Fruit fly (Drosophila melanogaster) whole organism, embryonic: ENCODE results near the gene Trl.

Experiments used
- Blimp-1 ChIP-seq: fragments of 200-800 bp; sonication (Bioruptor generic); optimal IDR thresholded peaks from 3 replicates; lab custom pipeline; 2018; ENCODE audit warnings: missing biosample characterization, missing genetic modification characterization, mild to moderate bottlenecking, moderate library complexity, missing genetic modification reagents
- C15 ChIP-seq: fragments of 200-800 bp; sonication (Bioruptor generic); IDR thresholded peaks from 3 replicates; pipeline ENCODE4 v1.3.6; 2022; ENCODE audit warnings: missing biosample characterization, missing genetic modification characterization
- CG10321 ChIP-seq: fragments of 200-800 bp; sonication (Bioruptor generic); IDR thresholded peaks from 2 replicates; pipeline ENCODE4 v1.3.6; 2022; ENCODE audit warnings: missing biosample characterization, missing genetic modification characterization
- CG10565 ChIP-seq: fragments of 200-800 bp; sonication (Bioruptor generic); optimal IDR thresholded peaks from 3 replicates; lab custom pipeline; 2016; ENCODE audit warnings: missing biosample characterization, mild to moderate bottlenecking, missing genetic modification characterization
- CG10979 ChIP-seq: fragments of 200-800 bp; sonication (Bioruptor generic); optimal IDR thresholded peaks from 2 replicates; lab custom pipeline; 2018; ENCODE audit warnings: missing biosample characterization, mild to moderate bottlenecking, missing genetic modification characterization, moderate library complexity
- CG11247 ChIP-seq: fragments of 200-800 bp; sonication (Bioruptor generic); IDR thresholded peaks from 2 replicates; pipeline ENCODE4 v1.3.6; 2022; ENCODE audit warnings: missing biosample characterization, missing genetic modification characterization
- CG12769 ChIP-seq: fragments of 200-800 bp; sonication (Bioruptor generic); optimal IDR thresholded peaks from 2 replicates; lab custom pipeline; 2019; ENCODE audit warnings: missing biosample characterization, mild to moderate bottlenecking, missing genetic modification characterization, moderate library complexity
- CG13123 ChIP-seq: fragments of 200-800 bp; sonication (Bioruptor generic); optimal IDR thresholded peaks from 2 replicates; lab custom pipeline; 2016; ENCODE audit warnings: missing biosample characterization, missing genetic modification characterization
- CG17385 ChIP-seq: fragments of 200-800 bp; sonication (Bioruptor generic); optimal IDR thresholded peaks from 3 replicates; lab custom pipeline; 2018; ENCODE audit warnings: missing biosample characterization, mild to moderate bottlenecking, missing genetic modification characterization
- CG17802 ChIP-seq: fragments of 200-800 bp; sonication (Bioruptor generic); optimal IDR thresholded peaks from 2 replicates; lab custom pipeline; 2018; ENCODE audit warnings: missing biosample characterization, mild to moderate bottlenecking, missing genetic modification characterization, moderate library complexity
- CG18262 ChIP-seq: fragments of 200-800 bp; optimal IDR thresholded peaks from 3 replicates; lab custom pipeline; 2019; ENCODE audit warnings: missing biosample characterization, mild to moderate bottlenecking, missing genetic modification characterization, moderate library complexity
- CG2129 ChIP-seq: fragments of 200-800 bp; sonication (Bioruptor generic); IDR thresholded peaks from 2 replicates; pipeline ENCODE4 v1.3.6; 2022; ENCODE audit warnings: missing biosample characterization, missing genetic modification characterization; ENCODE audit not compliant: partially characterized antibody
- CG34224 ChIP-seq: fragments of 200-800 bp; sonication (Bioruptor generic); IDR thresholded peaks from 3 replicates; pipeline ENCODE4 v1.3.6; 2022; ENCODE audit warnings: missing biosample characterization, missing genetic modification characterization; ENCODE audit not compliant: partially characterized antibody
- CG4282 ChIP-seq: fragments of 200-800 bp; sonication (Bioruptor generic); optimal IDR thresholded peaks from 2 replicates; lab custom pipeline; 2016; ENCODE audit warnings: missing biosample characterization, missing genetic modification characterization
- CG4424 ChIP-seq: fragments of 200-800 bp; sonication (Bioruptor generic); optimal IDR thresholded peaks from 3 replicates; lab custom pipeline; 2016; ENCODE audit warnings: missing biosample characterization, missing genetic modification characterization
- CG4617 ChIP-seq: fragments of 200-800 bp; sonication (Bioruptor generic); optimal IDR thresholded peaks from 3 replicates; lab custom pipeline; 2016; ENCODE audit warnings: missing biosample characterization, missing genetic modification characterization, borderline replicate concordance
- CG4707 ChIP-seq: fragments of 200-800 bp; sonication (Bioruptor generic); optimal IDR thresholded peaks from 2 replicates; lab custom pipeline; 2018; ENCODE audit warnings: missing biosample characterization, mild to moderate bottlenecking, missing genetic modification characterization, moderate library complexity
- CG9437 ChIP-seq: fragments of 200-800 bp; sonication (Bioruptor generic); optimal IDR thresholded peaks from 2 replicates; lab custom pipeline; 2018; ENCODE audit warnings: missing biosample characterization, mild to moderate bottlenecking, missing genetic modification characterization
- Dad ChIP-seq: fragments of 200-800 bp; sonication (Bioruptor generic); optimal IDR thresholded peaks from 3 replicates; lab custom pipeline; 2016; ENCODE audit warnings: missing biosample characterization, missing genetic modification characterization
- Doc2 ChIP-seq: fragments of 200-800 bp; sonication (Bioruptor generic); IDR thresholded peaks from 2 replicates; pipeline ENCODE4 v1.3.6; 2022; ENCODE audit warnings: missing biosample characterization, missing genetic modification characterization
- Doc3 ChIP-seq: fragments of 200-800 bp; sonication (Bioruptor generic); IDR thresholded peaks from 3 replicates; pipeline ENCODE4 v1.3.6; 2022; ENCODE audit warnings: missing biosample characterization, missing genetic modification characterization; ENCODE audit not compliant: partially characterized antibody
- Fer1 ChIP-seq: fragments of 200-800 bp; sonication (Bioruptor generic); optimal IDR thresholded peaks from 2 replicates; lab custom pipeline; 2017; ENCODE audit warnings: missing biosample characterization, mild to moderate bottlenecking, missing genetic modification characterization
- GATAe ChIP-seq: fragments of 200-800 bp; sonication (Bioruptor generic); conservative IDR thresholded peaks from 2 replicates; pipeline ENCODE4 v1.3.6; 2022; ENCODE audit warnings: missing biosample characterization, missing genetic modification characterization
- H15 ChIP-seq: fragments of 200-800 bp; sonication (Bioruptor generic); IDR thresholded peaks from 3 replicates; pipeline ENCODE4 v1.3.6; 2022; ENCODE audit warnings: missing biosample characterization, missing genetic modification characterization
- NK7.1 ChIP-seq: fragments of 200-800 bp; sonication (Bioruptor generic); optimal IDR thresholded peaks from 3 replicates; lab custom pipeline; 2016; ENCODE audit warnings: missing biosample characterization, missing genetic modification characterization
- Sox100B ChIP-seq: fragments of 200-800 bp; sonication (Bioruptor generic); optimal IDR thresholded peaks from 3 replicates; lab custom pipeline; 2018; ENCODE audit warnings: missing biosample characterization, mild to moderate bottlenecking, missing genetic modification characterization
- Sry-β ChIP-seq: fragments of 200-800 bp; sonication (Bioruptor generic); optimal IDR thresholded peaks from 2 replicates; lab custom pipeline; 2018; ENCODE audit warnings: missing biosample characterization, mild to moderate bottlenecking, missing genetic modification characterization, moderate library complexity
- Sry-δ ChIP-seq: fragments of 200-800 bp; sonication (Bioruptor generic); optimal IDR thresholded peaks from 2 replicates; lab custom pipeline; 2016; ENCODE audit warnings: missing biosample characterization, missing genetic modification characterization
- Usf ChIP-seq: fragments of 200-800 bp; sonication (Bioruptor generic); optimal IDR thresholded peaks from 2 replicates; lab custom pipeline; 2017; ENCODE audit warnings: missing genotype, missing biosample characterization, missing genetic modification characterization
- ac ChIP-seq: fragments of 200-800 bp; sonication (Bioruptor generic); optimal IDR thresholded peaks from 3 replicates; lab custom pipeline; 2017; ENCODE audit warnings: missing biosample characterization, mild to moderate bottlenecking, missing genetic modification characterization
- amos ChIP-seq: fragments of 200-800 bp; sonication (Bioruptor generic); IDR thresholded peaks from 2 replicates; pipeline ENCODE4 v1.3.6; 2022; ENCODE audit warnings: missing biosample characterization, missing genetic modification characterization; ENCODE audit not compliant: partially characterized antibody
- cad ChIP-seq: fragments of >200 bp; optimal IDR thresholded peaks from 2 replicates; lab custom pipeline; 2017; ENCODE audit warnings: missing biosample characterization, missing genetic modification characterization
- chn ChIP-seq: fragments of 200-800 bp; sonication (Bioruptor generic); optimal IDR thresholded peaks from 2 replicates; lab custom pipeline; 2016; ENCODE audit warnings: missing biosample characterization, missing genetic modification characterization
- corto ChIP-seq: fragments of 200-800 bp; sonication (Bioruptor generic); optimal IDR thresholded peaks from 2 replicates; lab custom pipeline; 2016; ENCODE audit warnings: missing biosample characterization, mild to moderate bottlenecking, missing genetic modification characterization, moderate library complexity
- crc ChIP-seq: fragments of 200-800 bp; sonication (Bioruptor generic); optimal IDR thresholded peaks from 2 replicates; lab custom pipeline; 2016; ENCODE audit warnings: missing biosample characterization, missing genetic modification characterization
- danr ChIP-seq: fragments of 200-800 bp; sonication (Bioruptor generic); IDR thresholded peaks from 2 replicates; pipeline ENCODE4 v1.3.6; 2022; ENCODE audit warnings: missing biosample characterization, missing genetic modification characterization
- dm ChIP-seq: fragments of 200-800 bp; sonication (Bioruptor generic); optimal IDR thresholded peaks from 3 replicates; lab custom pipeline; 2016; ENCODE audit warnings: missing biosample characterization, missing genetic modification characterization
- grau ChIP-seq: fragments of 200-800 bp; optimal IDR thresholded peaks from 3 replicates; lab custom pipeline; 2019; ENCODE audit warnings: missing biosample characterization, mild to moderate bottlenecking, missing genetic modification characterization, moderate library complexity
- h ChIP-seq: fragments of >200 bp; optimal IDR thresholded peaks from 2 replicates; lab custom pipeline; 2017
- ham ChIP-seq: fragments of 200-800 bp; sonication (Bioruptor generic); IDR thresholded peaks from 2 replicates; pipeline ENCODE4 v1.3.6; 2022; ENCODE audit warnings: missing biosample characterization, missing genetic modification characterization
- hkb ChIP-seq, 2 experiments: fragments of 200-800 bp in 1 of 2; fragments of >200 bp in 1 of 2; sonication (Bioruptor generic) in 1 of 2; IDR thresholded peaks in 1 of 2; optimal IDR thresholded peaks in 1 of 2; 2 replicates each; pipeline versions ENCODE4 v1.3.6 to Lab custom; 2017 to 2022; ENCODE audit warnings: missing biosample characterization in 1 of 2, missing genetic modification characterization in 1 of 2
- jing ChIP-seq: fragments of 200-800 bp; sonication (Bioruptor generic); optimal IDR thresholded peaks from 2 replicates; lab custom pipeline; 2018; ENCODE audit warnings: missing biosample characterization, mild to moderate bottlenecking, missing genetic modification characterization
- jumu ChIP-seq: fragments of 200-800 bp; sonication (Bioruptor generic); optimal IDR thresholded peaks from 3 replicates; lab custom pipeline; 2016; ENCODE audit warnings: missing biosample characterization, missing genetic modification characterization
- lola ChIP-seq, 3 experiments: fragments of >200 bp in 2 of 3; fragments of 200-800 bp in 1 of 3; sonication (Bioruptor generic) in 1 of 3; optimal IDR thresholded peaks; 2 replicates each; lab custom pipeline; 2017 to 2019; ENCODE audit warnings: missing biosample characterization in 3 of 3, missing genetic modification characterization in 3 of 3, mild to moderate bottlenecking in 1 of 3, moderate library complexity in 1 of 3
- repo ChIP-seq: fragments of 200-800 bp; sonication (Bioruptor generic); optimal IDR thresholded peaks from 2 replicates; lab custom pipeline; 2016; ENCODE audit warnings: missing biosample characterization, missing genetic modification characterization
- shn ChIP-seq: fragments of 200-800 bp; sonication (Bioruptor generic); optimal IDR thresholded peaks from 3 replicates; lab custom pipeline; 2016; ENCODE audit warnings: missing biosample characterization, missing genetic modification characterization
- sqz ChIP-seq: fragments of 200-800 bp; sonication (Bioruptor generic); optimal IDR thresholded peaks from 3 replicates; lab custom pipeline; 2018; ENCODE audit warnings: missing biosample characterization, mild to moderate bottlenecking, missing genetic modification characterization
- sr ChIP-seq: fragments of 200-800 bp; sonication (Bioruptor generic); IDR thresholded peaks from 3 replicates; pipeline ENCODE4 v1.3.6; 2022; ENCODE audit warnings: missing biosample characterization, missing genetic modification characterization
- trem ChIP-seq: fragments of 200-800 bp; optimal IDR thresholded peaks from 3 replicates; lab custom pipeline; 2019; ENCODE audit warnings: missing biosample characterization, mild to moderate bottlenecking, missing genetic modification characterization, moderate library complexity
- zen ChIP-seq: fragments of 200-800 bp; sonication (Bioruptor generic); optimal IDR thresholded peaks from 3 replicates; lab custom pipeline; 2018; ENCODE audit warnings: missing biosample characterization, mild to moderate bottlenecking, missing genetic modification characterization, moderate library complexity

The Trl gene

DNA sequence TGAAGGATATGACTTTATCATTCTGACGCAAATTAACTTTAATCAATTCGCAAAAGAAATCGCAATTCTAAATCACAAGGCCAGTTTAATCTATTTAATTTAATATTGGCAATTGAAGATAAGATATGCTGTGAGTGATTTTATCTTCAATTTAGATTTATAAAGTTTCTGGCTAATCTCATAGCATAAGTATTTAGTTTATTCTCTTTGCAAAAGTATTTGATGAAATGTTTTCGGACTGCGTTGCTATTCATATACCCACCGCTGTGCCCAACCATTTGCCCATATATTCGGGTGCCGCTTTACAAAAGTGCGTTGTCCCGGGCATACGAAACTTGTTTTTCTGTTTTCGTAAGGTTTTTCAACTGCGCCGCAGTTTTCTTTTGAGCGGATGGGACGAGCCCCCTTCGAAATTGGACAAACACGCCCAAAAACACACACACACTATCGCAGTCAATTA, 24.1 kb upstream of the Trl start (continued):
- TF ChIP-seq ac (GFP tag; lab: Kevin White, UChicago) (peak; percentile 92), Sry-δ (GFP tag; lab: Kevin White, UChicago) (peak; percentile 62), CG11247 (peak; percentile 82), sr (GFP tag; lab: Robert Waterston, UW) (peak; percentile 25; the same call in 1 of the 3 replicates), CG4707 (GFP tag; lab: Kevin White, UChicago) (peak; percentile 90), H15 (GFP tag; lab: Robert Waterston, UW) (peak; percentile 80), jing (GFP tag; lab: Kevin White, UChicago) (peak; percentile 92), CG12769 (tag; lab: Kevin White, UChicago) (peak; percentile 86), CG17385 (peak; percentile 96), CG34224 (no peak), CG9437 (GFP tag; lab: Kevin White, UChicago) (peak; percentile 96), CG18262 (tag; lab: Kevin White, UChicago) (peak; percentile 99), CG2129 (GFP tag; lab: Robert Waterston, UW) (no peak), Fer1 (GFP tag; lab: Kevin White, UChicago) (peak; percentile 97), shn (GFP tag; lab: Kevin White, UChicago) (peak; percentile 93), zen (tag; lab: Kevin White, UChicago) (peak; percentile 95), Sox100B (peak; percentile 99), amos (no peak), sqz (peak; percentile 97), CG4282 (GFP tag; lab: Kevin White, UChicago) (peak; percentile 68), CG10321 (GFP tag; lab: Robert Waterston, UW) (peak; percentile 66), NK7.1 (GFP tag; lab: Kevin White, UChicago) (peak; percentile 87), h (lab: Kevin White, UChicago) (no peak), C15 (peak; percentile 87), CG17802 (tag; lab: Kevin White, UChicago) (peak; percentile 76), corto (GFP tag; lab: Kevin White, UChicago) (no peak), grau (tag; lab: Kevin White, UChicago) (peak; percentile 97), lola (GFP tag; optimal IDR thresholded peaks at IDR 0.05; lab: Kevin White, UChicago) (peak in 1 of 3 experiments; percentile 98), cad (GFP tag; lab: Kevin White, UChicago) (no peak), Blimp-1 (GFP tag; lab: Kevin White, UChicago) (peak; percentile 95), Usf (peak; percentile 94), repo (GFP tag; lab: Kevin White, UChicago) (peak; percentile 90), crc (peak; percentile 90), CG10979 (peak; percentile 98), ham (GFP tag; lab: Robert Waterston, UW) (no peak), dm (GFP tag; lab: Kevin White, UChicago) (peak; percentile 85), danr (GFP tag; lab: Robert Waterston, UW) (peak; percentile 85), hkb (optimal IDR thresholded peaks at IDR 0.05; lab: Kevin White, UChicago) (no peak), hkb (GFP tag; IDR thresholded peaks at IDR 0.05; lab: Robert Waterston, UW) (peak; percentile 92), Dad (GFP tag; lab: Kevin White, UChicago) (peak; percentile 87), CG10565 (GFP tag; lab: Kevin White, UChicago) (peak; percentile 92), CG4617 (GFP tag; lab: Kevin White, UChicago) (peak; percentile 78), trem (tag; lab: Kevin White, UChicago) (peak; percentile 95), jumu (GFP tag; lab: Kevin White, UChicago) (peak; percentile 88), CG13123 (peak; percentile 89), chn (GFP tag; lab: Kevin White, UChicago) (peak; percentile 95), Sry-β (GFP tag; lab: Kevin White, UChicago) (peak; percentile 64), Doc2 (peak; percentile 61; the same call in 1 of the 2 replicates), Doc3 (GFP tag; lab: Robert Waterston, UW) (no peak), CG4424 (GFP tag; lab: Kevin White, UChicago) (peak; percentile 97), GATAe (peak; percentile 49; the same call in 1 of the 2 replicates)
